Fruit fly (Drosophila melanogaster) whole organism, embryonic: ENCODE results near the gene CG13377.

Source experiments
- CG10147 ChIP-seq: fragments of 200-800 bp; sonication (Bioruptor generic); optimal IDR thresholded peaks from 2 replicates; lab custom pipeline; 2019; ENCODE audit warnings: missing biosample characterization, mild to moderate bottlenecking, missing genetic modification characterization, moderate library complexity
- CG10321 ChIP-seq: fragments of 200-800 bp; sonication (Bioruptor generic); IDR thresholded peaks from 2 replicates; pipeline ENCODE4 v1.3.6; 2022; ENCODE audit warnings: missing biosample characterization, missing genetic modification characterization
- CG10959 ChIP-seq: fragments of 200-800 bp; sonication (Bioruptor generic); IDR thresholded peaks from 2 replicates; pipeline ENCODE4 v1.3.6; 2022; ENCODE audit warnings: missing biosample characterization, missing genetic modification characterization
- CG11504 ChIP-seq: fragments of 200-800 bp; sonication (Bioruptor generic); optimal IDR thresholded peaks from 3 replicates; lab custom pipeline; 2019; ENCODE audit warnings: missing biosample characterization, mild to moderate bottlenecking, missing genetic modification characterization, moderate library complexity
- CG12299 ChIP-seq: fragments of 200-800 bp; sonication (Bioruptor generic); optimal IDR thresholded peaks from 2 replicates; lab custom pipeline; 2018; ENCODE audit warnings: missing biosample characterization, mild to moderate bottlenecking, missing genetic modification characterization
- CG12391 ChIP-seq: fragments of 200-800 bp; sonication (Bioruptor generic); optimal IDR thresholded peaks from 3 replicates; lab custom pipeline; 2018; ENCODE audit warnings: missing biosample characterization, mild to moderate bottlenecking, missing genetic modification characterization, moderate library complexity
- CG16815 ChIP-seq: fragments of 200-800 bp; sonication (Bioruptor generic); optimal IDR thresholded peaks from 3 replicates; lab custom pipeline; 2017; ENCODE audit warnings: missing biosample characterization, mild to moderate bottlenecking, missing genetic modification characterization
- CG17802 ChIP-seq: fragments of 200-800 bp; sonication (Bioruptor generic); optimal IDR thresholded peaks from 2 replicates; lab custom pipeline; 2018; ENCODE audit warnings: missing biosample characterization, mild to moderate bottlenecking, missing genetic modification characterization, moderate library complexity
- CG18599 ChIP-seq: fragments of 200-800 bp; sonication (Bioruptor generic); optimal IDR thresholded peaks from 3 replicates; lab custom pipeline; 2017; ENCODE audit warnings: missing biosample characterization, missing genetic modification characterization, mild to moderate bottlenecking, moderate library complexity, missing genetic modification reagents
- CG3726 ChIP-seq: fragments of 200-800 bp; sonication (Bioruptor generic); IDR thresholded peaks from 3 replicates; pipeline ENCODE4, ENCODE4 v1.3.6; 2022; ENCODE audit warnings: missing biosample characterization, missing genetic modification characterization
- CG8290 ChIP-seq, 3 experiments: fragments of 200-800 bp; sonication (Bioruptor generic); optimal IDR thresholded peaks; 2 replicates each; lab custom pipeline; 2016 to 2019; ENCODE audit warnings: missing biosample characterization in 3 of 3, missing genetic modification characterization in 3 of 3, mild to moderate bottlenecking in 2 of 3, moderate library complexity in 1 of 3
- CG8388 ChIP-seq: fragments of 200-800 bp; sonication (Bioruptor generic); optimal IDR thresholded peaks from 2 replicates; lab custom pipeline; 2019; ENCODE audit warnings: missing biosample characterization, mild to moderate bottlenecking, missing genetic modification characterization, moderate library complexity
- CG9437 ChIP-seq: fragments of 200-800 bp; sonication (Bioruptor generic); optimal IDR thresholded peaks from 2 replicates; lab custom pipeline; 2018; ENCODE audit warnings: missing biosample characterization, mild to moderate bottlenecking, missing genetic modification characterization
- CG9727 ChIP-seq: fragments of 200-800 bp; sonication (Bioruptor generic); optimal IDR thresholded peaks from 3 replicates; lab custom pipeline; 2017; ENCODE audit warnings: missing biosample characterization, mild to moderate bottlenecking, missing genetic modification characterization
- CG9932 ChIP-seq: fragments of 200-800 bp; sonication (Bioruptor generic); IDR thresholded peaks from 2 replicates; pipeline ENCODE4 v1.3.6; 2022; ENCODE audit warnings: missing biosample characterization, missing genetic modification characterization
- CrebB ChIP-seq: fragments of 200-800 bp; sonication (Bioruptor generic); optimal IDR thresholded peaks from 3 replicates; lab custom pipeline; 2018; ENCODE audit warnings: missing biosample characterization, mild to moderate bottlenecking, missing genetic modification characterization
- H15 ChIP-seq: fragments of 200-800 bp; sonication (Bioruptor generic); IDR thresholded peaks from 3 replicates; pipeline ENCODE4 v1.3.6; 2022; ENCODE audit warnings: missing biosample characterization, missing genetic modification characterization
- MBD-R2 ChIP-seq: fragments of 200-800 bp; sonication (Bioruptor generic); IDR thresholded peaks from 2 replicates; pipeline ENCODE4 v1.3.6; 2022; ENCODE audit warnings: missing biosample characterization, missing genetic modification characterization
- MESR4 ChIP-seq: fragments of 200-800 bp; sonication (Bioruptor generic); optimal IDR thresholded peaks from 2 replicates; lab custom pipeline; 2018; ENCODE audit warnings: missing biosample characterization, mild to moderate bottlenecking, missing genetic modification characterization, moderate library complexity
- NFAT ChIP-seq: fragments of 200-800 bp; sonication (Bioruptor generic); IDR thresholded peaks from 2 replicates; pipeline ENCODE4 v1.3.6; 2022; ENCODE audit warnings: missing biosample characterization, missing genetic modification characterization
- PHDP ChIP-seq: fragments of 200-800 bp; sonication (Bioruptor generic); optimal IDR thresholded peaks from 3 replicates; lab custom pipeline; 2018; ENCODE audit warnings: missing biosample characterization, mild to moderate bottlenecking, missing genetic modification characterization, moderate library complexity
- ab ChIP-seq: fragments of 200-800 bp; sonication (Bioruptor generic); optimal IDR thresholded peaks from 2 replicates; lab custom pipeline; 2016; ENCODE audit warnings: missing biosample characterization, missing genetic modification characterization
- cato ChIP-seq: fragments of 200-800 bp; sonication (Bioruptor generic); optimal IDR thresholded peaks from 2 replicates; lab custom pipeline; 2016; ENCODE audit warnings: missing biosample characterization, missing genetic modification characterization, borderline replicate concordance
- caup ChIP-seq: fragments of 200-800 bp; sonication (Bioruptor generic); optimal IDR thresholded peaks from 3 replicates; lab custom pipeline; 2017; ENCODE audit warnings: missing biosample characterization, mild to moderate bottlenecking, missing genetic modification characterization, moderate library complexity; ENCODE audit not compliant: severe bottlenecking
- dm ChIP-seq: fragments of 200-800 bp; sonication (Bioruptor generic); optimal IDR thresholded peaks from 3 replicates; lab custom pipeline; 2016; ENCODE audit warnings: missing biosample characterization, missing genetic modification characterization
- dysf ChIP-seq: fragments of 200-800 bp; sonication (Bioruptor generic); IDR thresholded peaks from 3 replicates; pipeline ENCODE4 v1.3.6; 2022; ENCODE audit warnings: missing biosample characterization, missing genetic modification characterization
- eve ChIP-seq, 2 experiments: fragments of >200 bp; optimal IDR thresholded peaks; 2 replicates each; lab custom pipeline; 2017; ENCODE audit warnings: missing biosample characterization in 2 of 2, missing genetic modification characterization in 2 of 2
- gce ChIP-seq: fragments of 200-800 bp; sonication (Bioruptor generic); IDR thresholded peaks from 3 replicates; pipeline ENCODE4 v1.3.6; 2022; ENCODE audit warnings: missing biosample characterization, missing genetic modification characterization
- gcm ChIP-seq: fragments of 200-800 bp; sonication (Bioruptor generic); optimal IDR thresholded peaks from 2 replicates; lab custom pipeline; 2019; ENCODE audit warnings: missing biosample characterization, mild to moderate bottlenecking, missing genetic modification characterization, moderate library complexity
- grau ChIP-seq: fragments of 200-800 bp; optimal IDR thresholded peaks from 3 replicates; lab custom pipeline; 2019; ENCODE audit warnings: missing biosample characterization, mild to moderate bottlenecking, missing genetic modification characterization, moderate library complexity
- gt ChIP-seq: fragments of 200-800 bp; sonication (Bioruptor generic); IDR thresholded peaks from 2 replicates; pipeline ENCODE4 v1.3.6; 2022; ENCODE audit warnings: missing biosample characterization, missing genetic modification characterization
- jigr1 ChIP-seq: fragments of 200-800 bp; sonication (Bioruptor generic); IDR thresholded peaks from 3 replicates; pipeline ENCODE4 v1.3.6; 2022; ENCODE audit warnings: missing biosample characterization, missing genetic modification characterization
- kah ChIP-seq: fragments of 200-800 bp; sonication (Bioruptor generic); optimal IDR thresholded peaks from 2 replicates; lab custom pipeline; 2018; ENCODE audit warnings: missing biosample characterization, mild to moderate bottlenecking, missing genetic modification characterization
- lbe ChIP-seq: fragments of 200-800 bp; sonication (Bioruptor generic); optimal IDR thresholded peaks from 2 replicates; lab custom pipeline; 2016; ENCODE audit warnings: missing biosample characterization, mild to moderate bottlenecking, missing genetic modification characterization
- lola ChIP-seq, 3 experiments: fragments of >200 bp in 2 of 3; fragments of 200-800 bp in 1 of 3; sonication (Bioruptor generic) in 1 of 3; optimal IDR thresholded peaks; 2 replicates each; lab custom pipeline; 2017 to 2019; ENCODE audit warnings: missing biosample characterization in 3 of 3, missing genetic modification characterization in 3 of 3, mild to moderate bottlenecking in 1 of 3, moderate library complexity in 1 of 3
- nom ChIP-seq: fragments of 200-800 bp; sonication (Bioruptor generic); optimal IDR thresholded peaks from 2 replicates; lab custom pipeline; 2017; ENCODE audit warnings: missing biosample characterization, missing genetic modification characterization, mild to moderate bottlenecking, moderate library complexity, missing genetic modification reagents
- pb ChIP-seq: fragments of 200-800 bp; sonication (Bioruptor generic); optimal IDR thresholded peaks from 3 replicates; lab custom pipeline; 2016; ENCODE audit warnings: missing biosample characterization, missing genetic modification characterization
- phol ChIP-seq: fragments of 200-800 bp; sonication (Bioruptor generic); optimal IDR thresholded peaks from 3 replicates; lab custom pipeline; 2018; ENCODE audit warnings: missing biosample characterization, mild to moderate bottlenecking, missing genetic modification characterization, moderate library complexity
- pita ChIP-seq: fragments of 200-800 bp; sonication (Bioruptor generic); optimal IDR thresholded peaks from 2 replicates; lab custom pipeline; 2017; ENCODE audit warnings: missing biosample characterization, mild to moderate bottlenecking, missing genetic modification characterization
- pzg ChIP-seq: fragments of 200-800 bp; sonication (Bioruptor generic); optimal IDR thresholded peaks from 3 replicates; lab custom pipeline; 2018; ENCODE audit warnings: missing biosample characterization, mild to moderate bottlenecking, missing genetic modification characterization, moderate library complexity
- run ChIP-seq: fragments of 200-800 bp; sonication (Bioruptor generic); optimal IDR thresholded peaks from 3 replicates; lab custom pipeline; 2018; ENCODE audit warnings: missing biosample characterization, mild to moderate bottlenecking, missing genetic modification characterization
- sqz ChIP-seq: fragments of 200-800 bp; sonication (Bioruptor generic); optimal IDR thresholded peaks from 3 replicates; lab custom pipeline; 2018; ENCODE audit warnings: missing biosample characterization, mild to moderate bottlenecking, missing genetic modification characterization
- stwl ChIP-seq: fragments of 200-800 bp; sonication (Bioruptor generic); optimal IDR thresholded peaks from 3 replicates; lab custom pipeline; 2018; ENCODE audit warnings: missing biosample characterization, mild to moderate bottlenecking, missing genetic modification characterization, moderate library complexity
- tio ChIP-seq: fragments of 200-800 bp; sonication (Bioruptor generic); optimal IDR thresholded peaks from 2 replicates; lab custom pipeline; 2017; ENCODE audit warnings: missing biosample characterization, missing genetic modification characterization, inconsistent platforms
- unpg ChIP-seq: fragments of 200-800 bp; sonication (Bioruptor generic); optimal IDR thresholded peaks from 3 replicates; lab custom pipeline; 2018; ENCODE audit warnings: missing biosample characterization, mild to moderate bottlenecking, missing genetic modification characterization, moderate library complexity
- wek ChIP-seq: fragments of 200-800 bp; sonication (Bioruptor generic); optimal IDR thresholded peaks from 3 replicates; lab custom pipeline; 2018; ENCODE audit warnings: missing biosample characterization, mild to moderate bottlenecking, missing genetic modification characterization, moderate library complexity
- z ChIP-seq: fragments of 200-800 bp; sonication (Bioruptor generic); IDR thresholded peaks from 3 replicates; pipeline ENCODE4 v1.3.6; 2022; ENCODE audit warnings: missing biosample characterization, missing genetic modification characterization
- zen ChIP-seq: fragments of 200-800 bp; sonication (Bioruptor generic); optimal IDR thresholded peaks from 3 replicates; lab custom pipeline; 2018; ENCODE audit warnings: missing biosample characterization, mild to moderate bottlenecking, missing genetic modification characterization, moderate library complexity
- zfh1 ChIP-seq: fragments of 200-800 bp; sonication (Bioruptor generic); IDR thresholded peaks from 3 replicates; pipeline ENCODE4 v1.3.6; 2022; ENCODE audit warnings: missing biosample characterization, missing genetic modification characterization
- zfh2 ChIP-seq: fragments of 200-800 bp; sonication (Bioruptor generic); optimal IDR thresholded peaks from 2 replicates; lab custom pipeline; 2016; ENCODE audit warnings: missing biosample characterization, missing genetic modification characterization

The CG13377 gene

DNA sequence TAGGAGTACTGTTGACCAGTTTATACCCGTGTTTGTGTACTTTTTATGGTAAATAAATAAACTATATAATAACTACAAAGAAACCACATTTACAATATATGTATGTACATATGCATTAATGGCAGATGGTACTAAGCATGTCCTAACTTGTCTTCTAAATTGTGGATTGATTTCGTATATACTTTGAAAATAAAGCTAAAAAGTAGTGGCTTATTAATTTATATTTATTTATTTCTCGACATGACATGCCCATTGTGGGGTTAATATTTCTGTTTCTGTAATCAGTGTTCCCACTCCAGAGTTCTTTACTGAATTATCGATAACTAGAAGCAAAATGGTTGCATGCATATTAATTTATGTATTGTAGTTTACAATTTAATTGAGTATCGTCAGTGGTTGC, 8.4 kb downstream of the CG13377 start, which contains the start of gene cin (continued):
- TF ChIP-seq lola (GFP tag; optimal IDR thresholded peaks at IDR 0.05; lab: Kevin White, UChicago) (peak in 1 of 3 experiments; percentile 55), CG10321 (no peak), CG17802 (tag; lab: Kevin White, UChicago) (no peak), CG8388 (peak; percentile 25), stwl (tag; lab: Kevin White, UChicago) (peak; percentile 59), wek (GFP tag; lab: Kevin White, UChicago) (no peak), nom (GFP tag; lab: Kevin White, UChicago) (peak; percentile 26), CG12391 (tag; lab: Kevin White, UChicago) (peak; percentile 55), sqz (GFP tag; lab: Kevin White, UChicago) (no peak), pzg (GFP tag; lab: Kevin White, UChicago) (peak; percentile 7), pb (GFP tag; lab: Kevin White, UChicago) (no peak), CG9437 (GFP tag; lab: Kevin White, UChicago) (peak; percentile 15), MBD-R2 (no peak; the same call in none of the 2 replicates), NFAT (GFP tag; lab: Robert Waterston, UW) (no peak), CrebB (tag; lab: Kevin White, UChicago) (no peak), gcm (peak; percentile 5), zfh1 (GFP tag; lab: Robert Waterston, UW) (no peak), CG10959 (GFP tag; lab: Robert Waterston, UW) (peak; percentile 73), tio (peak; percentile 41), pita (GFP tag; lab: Kevin White, UChicago) (no peak), CG9932 (GFP tag; lab: Robert Waterston, UW) (no peak), CG18599 (GFP tag; lab: Kevin White, UChicago) (no peak), grau (peak; percentile 66), CG11504 (tag; lab: Kevin White, UChicago) (no peak), CG10147 (GFP tag; lab: Kevin White, UChicago) (peak; percentile 40), run (no peak), caup (GFP tag; lab: Kevin White, UChicago) (peak; percentile 22), dm (GFP tag; lab: Kevin White, UChicago) (no peak), gt (GFP tag; lab: Robert Waterston, UW) (no peak), MESR4 (GFP tag; lab: Kevin White, UChicago) (no peak), phol (tag; lab: Kevin White, UChicago) (peak; percentile 62), CG9727 (GFP tag; lab: Kevin White, UChicago) (peak; percentile 53), CG12299 (peak; percentile 12), dysf (GFP tag; lab: Robert Waterston, UW) (peak; percentile 42; the same call in 1 of the 3 replicates), H15 (no peak), z (no peak), gce (GFP tag; lab: Robert Waterston, UW) (no peak), jigr1 (GFP tag; lab: Robert Waterston, UW) (no peak), zen (tag; lab: Kevin White, UChicago) (peak; percentile 42), ab (GFP tag; lab: Kevin White, UChicago) (no peak), lbe (GFP tag; lab: Kevin White, UChicago) (peak; percentile 25), PHDP (tag; lab: Kevin White, UChicago) (peak; percentile 58), unpg (GFP tag; lab: Kevin White, UChicago) (peak; percentile 46), kah (GFP tag; lab: Kevin White, UChicago) (no peak), cato (GFP tag; lab: Kevin White, UChicago) (no peak), CG8290 (GFP tag; optimal IDR thresholded peaks at IDR 0.05; lab: Kevin White, UChicago) (no peak), CG8290 (tag; optimal IDR thresholded peaks at IDR 0.05; lab: Kevin White, UChicago) (no peak), CG3726 (GFP tag; lab: Robert Waterston, UW) (no peak), zfh2 (GFP tag; lab: Kevin White, UChicago) (peak; percentile 1), CG16815 (GFP tag; lab: Kevin White, UChicago) (no peak), eve (GFP tag; optimal IDR thresholded peaks at IDR 0.05; lab: Kevin White, UChicago) (peak in 1 of 2 experiments; percentile 73)
